Fruit fly (Drosophila melanogaster) whole organism, embryonic: ENCODE results near the gene SCAR.

Experiments
- ATbp ChIP-seq: fragments of 200-800 bp; sonication (Bioruptor generic); optimal IDR thresholded peaks from 2 replicates; lab custom pipeline; 2017; ENCODE audit warnings: missing biosample characterization, mild to moderate bottlenecking, missing genetic modification characterization, missing genetic modification reagents
- Awh ChIP-seq: fragments of 200-800 bp; sonication (Bioruptor generic); IDR thresholded peaks from 2 replicates; pipeline ENCODE4, ENCODE4 v1.3.6; 2022; ENCODE audit warnings: missing biosample characterization, missing genetic modification characterization
- CG10979 ChIP-seq: fragments of 200-800 bp; sonication (Bioruptor generic); optimal IDR thresholded peaks from 2 replicates; lab custom pipeline; 2018; ENCODE audit warnings: missing biosample characterization, mild to moderate bottlenecking, missing genetic modification characterization, moderate library complexity
- CG11695 ChIP-seq: fragments of 200-800 bp; sonication (Bioruptor generic); IDR thresholded peaks from 3 replicates; pipeline ENCODE4 v1.3.6; 2022; ENCODE audit warnings: missing biosample characterization, missing genetic modification characterization
- CG1602 ChIP-seq: fragments of 200-800 bp; sonication (Bioruptor generic); optimal IDR thresholded peaks from 3 replicates; lab custom pipeline; 2016; ENCODE audit warnings: missing biosample characterization, missing genetic modification characterization
- CG1792 ChIP-seq: fragments of 200-800 bp; sonication (Bioruptor generic); optimal IDR thresholded peaks from 2 replicates; lab custom pipeline; 2016; ENCODE audit warnings: missing biosample characterization, missing genetic modification characterization
- CG18011 ChIP-seq: fragments of 200-800 bp; sonication (Bioruptor generic); optimal IDR thresholded peaks from 2 replicates; lab custom pipeline; 2017; ENCODE audit warnings: missing biosample characterization, missing genetic modification characterization, mild to moderate bottlenecking, moderate library complexity, missing genotype
- CG1832 ChIP-seq: fragments of 200-800 bp; sonication (Bioruptor generic); optimal IDR thresholded peaks from 2 replicates; lab custom pipeline; 2017; ENCODE audit warnings: missing biosample characterization, mild to moderate bottlenecking, missing genetic modification characterization, inconsistent platforms
- CG31365 ChIP-seq: fragments of 200-800 bp; sonication (Bioruptor generic); optimal IDR thresholded peaks from 2 replicates; lab custom pipeline; 2018; ENCODE audit warnings: missing biosample characterization, mild to moderate bottlenecking, missing genetic modification characterization
- CG31441 ChIP-seq: fragments of 200-800 bp; sonication (Bioruptor generic); IDR thresholded peaks from 2 replicates; pipeline ENCODE4 v1.3.6; 2022; ENCODE audit warnings: missing biosample characterization, missing genetic modification characterization
- CG3726 ChIP-seq: fragments of 200-800 bp; sonication (Bioruptor generic); IDR thresholded peaks from 3 replicates; pipeline ENCODE4, ENCODE4 v1.3.6; 2022; ENCODE audit warnings: missing biosample characterization, missing genetic modification characterization
- CG4328 ChIP-seq: fragments of 200-800 bp; sonication (Bioruptor generic); optimal IDR thresholded peaks from 3 replicates; lab custom pipeline; 2017; ENCODE audit warnings: missing biosample characterization, missing genetic modification reagents, missing genetic modification characterization
- CG6654 ChIP-seq: fragments of 200-800 bp; sonication (Bioruptor generic); optimal IDR thresholded peaks from 2 replicates; lab custom pipeline; 2017; ENCODE audit warnings: missing biosample characterization, mild to moderate bottlenecking, missing genetic modification characterization
- CG7556 ChIP-seq: fragments of 200-800 bp; sonication (Bioruptor generic); optimal IDR thresholded peaks from 2 replicates; lab custom pipeline; 2017; ENCODE audit warnings: missing biosample characterization, mild to moderate bottlenecking, missing genetic modification characterization
- CG8924 ChIP-seq: fragments of 200-800 bp; optimal IDR thresholded peaks from 3 replicates; lab custom pipeline; 2019; ENCODE audit warnings: missing biosample characterization, mild to moderate bottlenecking, missing genetic modification characterization, moderate library complexity
- CG9215 ChIP-seq: fragments of 200-800 bp; sonication (Bioruptor generic); IDR thresholded peaks from 2 replicates; pipeline ENCODE4 v1.3.6; 2022; ENCODE audit warnings: missing biosample characterization, missing genetic modification characterization
- CTCF ChIP-seq: fragments of 200-800 bp; sonication (Bioruptor generic); optimal IDR thresholded peaks from 2 replicates; lab custom pipeline; 2017; ENCODE audit warnings: missing biosample characterization, mild to moderate bottlenecking, missing genetic modification characterization, moderate library complexity
- D19B ChIP-seq: fragments of 200-800 bp; sonication (Bioruptor generic); optimal IDR thresholded peaks from 2 replicates; lab custom pipeline; 2017; ENCODE audit warnings: missing biosample characterization, mild to moderate bottlenecking, missing genetic modification characterization
- Dad ChIP-seq: fragments of 200-800 bp; sonication (Bioruptor generic); optimal IDR thresholded peaks from 3 replicates; lab custom pipeline; 2016; ENCODE audit warnings: missing biosample characterization, missing genetic modification characterization
- Elba2 ChIP-seq: fragments of 200-800 bp; sonication (Bioruptor generic); optimal IDR thresholded peaks from 3 replicates; lab custom pipeline; 2016; ENCODE audit warnings: missing biosample characterization, missing genetic modification characterization
- H15 ChIP-seq: fragments of 200-800 bp; sonication (Bioruptor generic); IDR thresholded peaks from 3 replicates; pipeline ENCODE4 v1.3.6; 2022; ENCODE audit warnings: missing biosample characterization, missing genetic modification characterization
- MBD-R2 ChIP-seq: fragments of 200-800 bp; sonication (Bioruptor generic); IDR thresholded peaks from 2 replicates; pipeline ENCODE4 v1.3.6; 2022; ENCODE audit warnings: missing biosample characterization, missing genetic modification characterization
- Mrtf ChIP-seq: fragments of 200-800 bp; sonication (Bioruptor generic); IDR thresholded peaks from 3 replicates; pipeline ENCODE4 v1.3.6; 2022; ENCODE audit warnings: missing biosample characterization, missing genetic modification characterization
- NK7.1 ChIP-seq: fragments of 200-800 bp; sonication (Bioruptor generic); optimal IDR thresholded peaks from 3 replicates; lab custom pipeline; 2016; ENCODE audit warnings: missing biosample characterization, missing genetic modification characterization
- Nf-YA ChIP-seq: fragments of 200-800 bp; sonication (Bioruptor generic); IDR thresholded peaks from 2 replicates; pipeline ENCODE4 v1.3.6; 2022; ENCODE audit warnings: missing biosample characterization, missing genetic modification characterization
- Ptx1 ChIP-seq: fragments of 200-800 bp; sonication (Bioruptor generic); IDR thresholded peaks from 2 replicates; pipeline ENCODE4 v1.3.6; 2022; ENCODE audit warnings: missing biosample characterization, missing genetic modification characterization
- Ravus ChIP-seq: fragments of 200-800 bp; sonication (Bioruptor generic); IDR thresholded peaks from 2 replicates; pipeline ENCODE4 v1.3.6; 2022; ENCODE audit warnings: missing biosample characterization, missing genetic modification characterization
- Rfx ChIP-seq: fragments of 200-800 bp; sonication (Bioruptor generic); IDR thresholded peaks from 2 replicates; pipeline ENCODE4 v1.3.6; 2022; ENCODE audit warnings: missing biosample characterization, missing genetic modification characterization
- Sin3A ChIP-seq: fragments of >200 bp; optimal IDR thresholded peaks from 2 replicates; lab custom pipeline; 2018
- TFAM ChIP-seq: fragments of 200-800 bp; sonication (Bioruptor generic); optimal IDR thresholded peaks from 2 replicates; lab custom pipeline; 2017; ENCODE audit warnings: missing biosample characterization, missing genetic modification characterization, inconsistent platforms
- Taf1 ChIP-seq: fragments of 200-800 bp; sonication (Bioruptor generic); IDR thresholded peaks from 2 replicates; pipeline ENCODE4 v1.3.6; 2022; ENCODE audit warnings: missing biosample characterization, missing genetic modification characterization
- al ChIP-seq: fragments of 200-800 bp; sonication (Bioruptor generic); IDR thresholded peaks from 2 replicates; pipeline ENCODE4 v1.3.6; 2022; ENCODE audit warnings: missing biosample characterization, missing genetic modification characterization
- ash1 ChIP-seq: fragments of 200-800 bp; sonication (Bioruptor generic); optimal IDR thresholded peaks from 2 replicates; lab custom pipeline; 2018; ENCODE audit warnings: missing biosample characterization, mild to moderate bottlenecking, missing genetic modification characterization
- btn ChIP-seq: fragments of 200-800 bp; sonication (Bioruptor generic); optimal IDR thresholded peaks from 2 replicates; lab custom pipeline; 2016; ENCODE audit warnings: missing biosample characterization, missing genetic modification characterization
- cas ChIP-seq: fragments of 200-800 bp; sonication (Bioruptor generic); IDR thresholded peaks from 2 replicates; pipeline ENCODE4 v1.3.6; 2022; ENCODE audit warnings: missing biosample characterization, missing genetic modification characterization
- dati ChIP-seq: fragments of 200-800 bp; sonication (Bioruptor generic); IDR thresholded peaks from 2 replicates; pipeline ENCODE4 v1.3.6; 2022; ENCODE audit warnings: missing biosample characterization, missing genetic modification characterization
- disco-r ChIP-seq: fragments of 200-800 bp; sonication (Bioruptor generic); optimal IDR thresholded peaks from 2 replicates; lab custom pipeline; 2016; ENCODE audit warnings: missing biosample characterization, missing genetic modification characterization
- dmrt99B ChIP-seq: fragments of 200-800 bp; sonication (Bioruptor generic); optimal IDR thresholded peaks from 2 replicates; lab custom pipeline; 2018; ENCODE audit warnings: missing biosample characterization, mild to moderate bottlenecking, missing genetic modification characterization, moderate library complexity
- exex ChIP-seq: fragments of 200-800 bp; sonication (Bioruptor generic); optimal IDR thresholded peaks from 4 replicates; lab custom pipeline; 2018; ENCODE audit warnings: missing biosample characterization, mild to moderate bottlenecking, missing genetic modification characterization, moderate library complexity
- fd102C ChIP-seq: fragments of 200-800 bp; sonication (Bioruptor generic); optimal IDR thresholded peaks from 2 replicates; lab custom pipeline; 2018; ENCODE audit warnings: missing biosample characterization, mild to moderate bottlenecking, missing genetic modification characterization, moderate library complexity
- grn ChIP-seq: fragments of 200-800 bp; sonication (Bioruptor generic); optimal IDR thresholded peaks from 3 replicates; lab custom pipeline; 2017; ENCODE audit warnings: missing biosample characterization, missing genetic modification characterization
- h ChIP-seq: fragments of >200 bp; optimal IDR thresholded peaks from 2 replicates; lab custom pipeline; 2017
- ham ChIP-seq: fragments of 200-800 bp; sonication (Bioruptor generic); IDR thresholded peaks from 2 replicates; pipeline ENCODE4 v1.3.6; 2022; ENCODE audit warnings: missing biosample characterization, missing genetic modification characterization
- insv ChIP-seq, 2 experiments: fragments of 200-800 bp; sonication (Bioruptor generic); optimal IDR thresholded peaks; 3 replicates each; lab custom pipeline; 2016 to 2018; ENCODE audit warnings: missing biosample characterization in 2 of 2, missing genetic modification characterization in 2 of 2
- kah ChIP-seq: fragments of 200-800 bp; sonication (Bioruptor generic); optimal IDR thresholded peaks from 2 replicates; lab custom pipeline; 2018; ENCODE audit warnings: missing biosample characterization, mild to moderate bottlenecking, missing genetic modification characterization
- pros ChIP-seq: fragments of 200-800 bp; sonication (Bioruptor generic); optimal IDR thresholded peaks from 3 replicates; lab custom pipeline; 2019; ENCODE audit warnings: missing biosample characterization, mild to moderate bottlenecking, missing genetic modification characterization, moderate library complexity
- shn ChIP-seq: fragments of 200-800 bp; sonication (Bioruptor generic); optimal IDR thresholded peaks from 3 replicates; lab custom pipeline; 2016; ENCODE audit warnings: missing biosample characterization, missing genetic modification characterization
- slp2 ChIP-seq: fragments of 200-800 bp; sonication (Bioruptor generic); optimal IDR thresholded peaks from 2 replicates; lab custom pipeline; 2016; ENCODE audit warnings: missing biosample characterization, missing genetic modification characterization
- ssp ChIP-seq: fragments of 200-800 bp; sonication (Bioruptor generic); IDR thresholded peaks from 2 replicates; pipeline ENCODE4 v1.3.6; 2022; ENCODE audit warnings: missing biosample characterization, missing genetic modification characterization
- ttk ChIP-seq: fragments of 200-800 bp; sonication (Bioruptor generic); IDR thresholded peaks from 2 replicates; pipeline ENCODE4 v2.1.2; 2022; ENCODE audit warnings: missing biosample characterization, missing genetic modification characterization
- twi ChIP-seq: fragments of 200-800 bp; optimal IDR thresholded peaks from 2 replicates; lab custom pipeline; 2019; ENCODE audit warnings: missing biosample characterization, mild to moderate bottlenecking, missing genetic modification characterization, moderate library complexity
- zen ChIP-seq: fragments of 200-800 bp; sonication (Bioruptor generic); optimal IDR thresholded peaks from 3 replicates; lab custom pipeline; 2018; ENCODE audit warnings: missing biosample characterization, mild to moderate bottlenecking, missing genetic modification characterization, moderate library complexity

SCAR gene

DNA sequence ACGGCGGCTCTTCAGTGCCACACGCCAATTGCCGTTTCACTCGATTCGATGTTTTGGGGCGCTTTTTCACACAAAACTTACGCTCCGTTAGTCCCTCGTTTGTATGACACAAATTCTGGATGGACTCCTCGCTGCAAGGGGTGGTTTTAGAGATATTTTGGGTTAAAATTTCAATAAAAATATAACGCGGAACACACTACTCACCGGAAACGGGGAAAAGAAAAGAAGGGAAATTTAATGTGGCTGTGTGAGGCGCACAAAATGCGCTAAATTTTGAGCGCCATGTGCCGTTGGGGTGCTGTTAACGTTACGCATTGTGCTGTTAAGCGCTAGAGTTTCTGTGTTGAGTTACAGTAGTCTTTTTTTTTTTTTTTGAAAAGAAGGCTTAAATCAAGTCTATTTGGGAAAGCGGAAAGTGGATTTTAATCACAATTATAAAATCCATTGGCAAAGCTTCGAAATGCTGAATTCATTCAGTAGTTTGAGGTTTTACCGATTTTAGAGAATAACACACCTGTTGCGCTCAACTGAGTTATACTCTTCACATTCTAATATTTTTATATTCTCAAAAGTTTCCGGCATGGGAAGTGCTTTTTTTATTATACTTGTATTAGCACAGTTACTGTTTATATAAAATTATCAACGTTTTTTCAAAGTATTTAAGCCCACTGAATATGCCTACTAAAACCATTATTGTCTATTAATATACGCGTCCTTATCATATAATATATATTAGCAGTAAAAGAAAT is 27.5 kb downstream of the SCAR start, which contains the start of gene RpL9 (continued):
- TF ChIP-seq zen (tag; lab: Kevin White, UChicago) (peak; percentile 12), CG6654 (GFP tag; lab: Kevin White, UChicago) (peak; percentile 29), pros (GFP tag; lab: Kevin White, UChicago) (no peak), kah (peak; percentile 83), CG1602 (GFP tag; lab: Kevin White, UChicago) (no peak), grn (GFP tag; lab: Kevin White, UChicago) (no peak), D19B (GFP tag; lab: Kevin White, UChicago) (peak; percentile 42), dati (GFP tag; lab: Robert Waterston, UW) (0 out of 2 replicates have a peak, but pooled peaks have one; percentile 35), CG4328 (GFP tag; lab: Kevin White, UChicago) (peak; percentile 83), insv (GFP tag; optimal IDR thresholded peaks at IDR 0.05; lab: Kevin White, UChicago) (peak in 1 of 2 experiments; percentile 56), Taf1 (GFP tag; lab: Robert Waterston, UW) (0 out of 2 replicates have a peak, but pooled peaks have one; percentile 10), ssp (GFP tag; lab: Robert Waterston, UW) (no peak), Sin3A (peak; percentile 30), fd102C (GFP tag; lab: Kevin White, UChicago) (peak; percentile 33), ATbp (GFP tag; lab: Kevin White, UChicago) (no peak), CG3726 (GFP tag; lab: Robert Waterston, UW) (no peak; the same call in 2 of the 3 replicates), Mrtf (GFP tag; lab: Robert Waterston, UW) (no peak), exex (tag; lab: Kevin White, UChicago) (peak; percentile 42), slp2 (GFP tag; lab: Kevin White, UChicago) (peak; percentile 48), CG8924 (tag; lab: Kevin White, UChicago) (no peak), CG31441 (GFP tag; lab: Robert Waterston, UW) (no peak; the same call in none of the 2 replicates), dmrt99B (tag; lab: Kevin White, UChicago) (no peak), CG1792 (GFP tag; lab: Kevin White, UChicago) (peak; percentile 45), ham (no peak), twi (tag; lab: Kevin White, UChicago) (no peak), NK7.1 (GFP tag; lab: Kevin White, UChicago) (peak; percentile 76), CG1832 (no peak), CG9215 (GFP tag; lab: Robert Waterston, UW) (no peak), CG7556 (GFP tag; lab: Kevin White, UChicago) (no peak), TFAM (GFP tag; lab: Kevin White, UChicago) (no peak), ash1 (GFP tag; lab: Kevin White, UChicago) (no peak), CG31365 (tag; lab: Kevin White, UChicago) (peak; percentile 80), CTCF (GFP tag; lab: Kevin White, UChicago) (peak; percentile 47), CG18011 (peak; percentile 71), Dad (GFP tag; lab: Kevin White, UChicago) (peak; percentile 13), Nf-YA (GFP tag; lab: Robert Waterston, UW) (peak; percentile 49; the same call in 1 of the 2 replicates), CG10979 (tag; lab: Kevin White, UChicago) (peak; percentile 49), CG11695 (peak; percentile 51; the same call in 1 of the 3 replicates), Ravus (no peak), MBD-R2 (peak; percentile 69), Awh (GFP tag; lab: Robert Waterston, UW) (peak; percentile 79), cas (GFP tag; lab: Robert Waterston, UW) (peak; percentile 25; the same call in 1 of the 2 replicates), disco-r (peak; percentile 49), btn (GFP tag; lab: Kevin White, UChicago) (peak; percentile 41), shn (GFP tag; lab: Kevin White, UChicago) (peak; percentile 25), H15 (GFP tag; lab: Robert Waterston, UW) (no peak), ttk (GFP tag; lab: Robert Waterston, UW) (no peak), Rfx (GFP tag; lab: Robert Waterston, UW) (no peak; the same call in 1 of the 2 replicates), Elba2 (peak; percentile 51), Ptx1 (GFP tag; lab: Robert Waterston, UW) (no peak), al (GFP tag; lab: Robert Waterston, UW) (no peak; the same call in 1 of the 2 replicates), h (lab: Kevin White, UChicago) (no peak)
